Fruit fly (Drosophila melanogaster) whole organism, embryonic: ENCODE data around the gene Ugt49B2.
A peak's percentile ranks its signal among the peaks of the same experiment; 100 is the strongest.

ENCODE experiments used
- CG12391 ChIP-seq: fragments of 200-800 bp; sonication (Bioruptor generic); optimal IDR thresholded peaks from 3 replicates; lab custom pipeline; 2018; ENCODE audit warnings: missing biosample characterization, mild to moderate bottlenecking, missing genetic modification characterization, moderate library complexity
- CG13894 ChIP-seq: fragments of 200-800 bp; sonication (Bioruptor generic); optimal IDR thresholded peaks from 3 replicates; lab custom pipeline; 2018; ENCODE audit warnings: missing biosample characterization, mild to moderate bottlenecking, missing genetic modification characterization, moderate library complexity
- CG14441 ChIP-seq: fragments of 200-800 bp; sonication (Bioruptor generic); IDR thresholded peaks from 2 replicates; pipeline ENCODE4 v1.3.6; 2022; ENCODE audit warnings: missing biosample characterization, missing genetic modification characterization
- CG1832 ChIP-seq: fragments of 200-800 bp; sonication (Bioruptor generic); optimal IDR thresholded peaks from 2 replicates; lab custom pipeline; 2017; ENCODE audit warnings: missing biosample characterization, mild to moderate bottlenecking, missing genetic modification characterization, inconsistent platforms
- CG18619 ChIP-seq: fragments of 200-800 bp; sonication (Bioruptor generic); optimal IDR thresholded peaks from 3 replicates; lab custom pipeline; 2017; ENCODE audit warnings: missing biosample characterization, mild to moderate bottlenecking, missing genetic modification characterization
- CG7963 ChIP-seq: fragments of 200-800 bp; sonication (Bioruptor generic); IDR thresholded peaks from 3 replicates; pipeline ENCODE4 v1.3.6; 2022; ENCODE audit warnings: missing biosample characterization, missing genetic modification characterization; ENCODE audit not compliant: partially characterized antibody
- CG9727 ChIP-seq: fragments of 200-800 bp; sonication (Bioruptor generic); optimal IDR thresholded peaks from 3 replicates; lab custom pipeline; 2017; ENCODE audit warnings: missing biosample characterization, mild to moderate bottlenecking, missing genetic modification characterization
- Hr39 ChIP-seq: fragments of >200 bp; optimal IDR thresholded peaks from 2 replicates; lab custom pipeline; 2017
- Oli ChIP-seq: fragments of 200-800 bp; sonication (Bioruptor generic); optimal IDR thresholded peaks from 2 replicates; lab custom pipeline; 2018; ENCODE audit warnings: missing biosample characterization, mild to moderate bottlenecking, missing genetic modification characterization, moderate library complexity
- Sin3A ChIP-seq: fragments of >200 bp; optimal IDR thresholded peaks from 2 replicates; lab custom pipeline; 2018
- Sry-β ChIP-seq: fragments of 200-800 bp; sonication (Bioruptor generic); optimal IDR thresholded peaks from 2 replicates; lab custom pipeline; 2018; ENCODE audit warnings: missing biosample characterization, mild to moderate bottlenecking, missing genetic modification characterization, moderate library complexity
- h ChIP-seq: fragments of >200 bp; optimal IDR thresholded peaks from 2 replicates; lab custom pipeline; 2017
- lola ChIP-seq, 3 experiments: fragments of >200 bp in 2 of 3; fragments of 200-800 bp in 1 of 3; sonication (Bioruptor generic) in 1 of 3; optimal IDR thresholded peaks; 2 replicates each; lab custom pipeline; 2017 to 2019; ENCODE audit warnings: missing biosample characterization in 3 of 3, missing genetic modification characterization in 3 of 3, mild to moderate bottlenecking in 1 of 3, moderate library complexity in 1 of 3
- ttk ChIP-seq: fragments of 200-800 bp; sonication (Bioruptor generic); IDR thresholded peaks from 2 replicates; pipeline ENCODE4 v2.1.2; 2022; ENCODE audit warnings: missing biosample characterization, missing genetic modification characterization

dm6 chr3R:21376331-21376761 is 23.2 kb downstream of the Ugt49B2 start:
- TF ChIP-seq CG18619 (no peak), Sin3A (no peak), Oli (tag; lab: Kevin White, UChicago) (no peak), CG1832 (GFP tag; lab: Kevin White, UChicago) (peak; percentile 96), CG9727 (GFP tag; lab: Kevin White, UChicago) (no peak), lola (GFP tag; optimal IDR thresholded peaks at IDR 0.05; lab: Kevin White, UChicago) (no peak), Hr39 (lab: Kevin White, UChicago) (no peak), CG12391 (tag; lab: Kevin White, UChicago) (peak; percentile 10), h (no peak), ttk (GFP tag; lab: Robert Waterston, UW) (no peak), CG14441 (no peak), Sry-β (GFP tag; lab: Kevin White, UChicago) (no peak), CG13894 (tag; lab: Kevin White, UChicago) (peak; percentile 79), CG7963 (no peak)
